Fruit fly (Drosophila melanogaster) whole organism, embryonic: ENCODE measurements around the gene CG32829.

ENCODE experiments used
- BtbVII ChIP-seq: fragments of 200-800 bp; sonication (Bioruptor generic); optimal IDR thresholded peaks from 3 replicates; lab custom pipeline; 2017; ENCODE audit warnings: missing biosample characterization, mild to moderate bottlenecking, missing genetic modification characterization
- CG12155 ChIP-seq: fragments of 200-800 bp; sonication (Bioruptor generic); optimal IDR thresholded peaks from 3 replicates; lab custom pipeline; 2016; ENCODE audit warnings: missing biosample characterization, missing genetic modification characterization
- CG12391 ChIP-seq: fragments of 200-800 bp; sonication (Bioruptor generic); optimal IDR thresholded peaks from 3 replicates; lab custom pipeline; 2018; ENCODE audit warnings: missing biosample characterization, mild to moderate bottlenecking, missing genetic modification characterization, moderate library complexity
- CG12942 ChIP-seq: fragments of 200-800 bp; sonication (Bioruptor generic); optimal IDR thresholded peaks from 3 replicates; lab custom pipeline; 2016; ENCODE audit warnings: missing biosample characterization, missing genetic modification characterization
- CG13287 ChIP-seq: fragments of 200-800 bp; sonication (Bioruptor generic); IDR thresholded peaks from 2 replicates; pipeline ENCODE4 v1.3.6; 2022; ENCODE audit warnings: missing biosample characterization, missing genetic modification characterization; ENCODE audit not compliant: partially characterized antibody
- CG13296 ChIP-seq: fragments of 200-800 bp; sonication (Bioruptor generic); optimal IDR thresholded peaks from 3 replicates; lab custom pipeline; 2018; ENCODE audit warnings: missing biosample characterization, mild to moderate bottlenecking, missing genetic modification characterization
- CG14050 ChIP-seq: fragments of 200-800 bp; sonication (Bioruptor generic); IDR thresholded peaks from 3 replicates; pipeline ENCODE4 v1.3.6; 2022; ENCODE audit warnings: missing biosample characterization, missing genetic modification characterization
- CG15011 ChIP-seq: fragments of 200-800 bp; sonication (Bioruptor generic); optimal IDR thresholded peaks from 3 replicates; lab custom pipeline; 2018; ENCODE audit warnings: missing biosample characterization, mild to moderate bottlenecking, missing genetic modification characterization
- CG17328 ChIP-seq: fragments of 200-800 bp; sonication (Bioruptor generic); IDR thresholded peaks from 2 replicates; pipeline ENCODE4 v1.3.6; 2022; ENCODE audit warnings: missing biosample characterization, missing genetic modification characterization
- CG17359 ChIP-seq: fragments of 200-800 bp; sonication (Bioruptor generic); optimal IDR thresholded peaks from 3 replicates; lab custom pipeline; 2018; ENCODE audit warnings: missing biosample characterization, mild to moderate bottlenecking, missing genetic modification characterization, moderate library complexity
- CG2120 ChIP-seq: fragments of 200-800 bp; sonication (Bioruptor generic); optimal IDR thresholded peaks from 3 replicates; lab custom pipeline; 2016; ENCODE audit warnings: missing biosample characterization, missing genetic modification characterization
- CG2199 ChIP-seq: fragments of 200-800 bp; sonication (Bioruptor generic); IDR thresholded peaks from 3 replicates; pipeline ENCODE4 v1.3.6; 2022; ENCODE audit warnings: missing biosample characterization, missing genetic modification characterization
- CG2875 ChIP-seq: fragments of 200-800 bp; sonication (Bioruptor generic); optimal IDR thresholded peaks from 2 replicates; lab custom pipeline; 2017; ENCODE audit warnings: missing biosample characterization, mild to moderate bottlenecking, missing genetic modification characterization, missing genetic modification reagents
- CG3281 ChIP-seq: fragments of 200-800 bp; sonication (Bioruptor generic); optimal IDR thresholded peaks from 3 replicates; lab custom pipeline; 2017; ENCODE audit warnings: missing biosample characterization, mild to moderate bottlenecking, missing genetic modification characterization
- CG4424 ChIP-seq: fragments of 200-800 bp; sonication (Bioruptor generic); optimal IDR thresholded peaks from 3 replicates; lab custom pipeline; 2016; ENCODE audit warnings: missing biosample characterization, missing genetic modification characterization
- CG4707 ChIP-seq: fragments of 200-800 bp; sonication (Bioruptor generic); optimal IDR thresholded peaks from 2 replicates; lab custom pipeline; 2018; ENCODE audit warnings: missing biosample characterization, mild to moderate bottlenecking, missing genetic modification characterization, moderate library complexity
- CG6254 ChIP-seq: fragments of 200-800 bp; sonication (Bioruptor generic); optimal IDR thresholded peaks from 3 replicates; lab custom pipeline; 2017; ENCODE audit warnings: mild to moderate bottlenecking, missing biosample characterization, missing genetic modification reagents, missing genetic modification characterization
- CG6854 ChIP-seq: fragments of 200-800 bp; sonication (Bioruptor generic); optimal IDR thresholded peaks from 3 replicates; lab custom pipeline; 2017; ENCODE audit warnings: missing biosample characterization, mild to moderate bottlenecking, missing genetic modification characterization
- CG8359 ChIP-seq: fragments of 200-800 bp; sonication (Bioruptor generic); optimal IDR thresholded peaks from 2 replicates; lab custom pipeline; 2017; ENCODE audit warnings: missing biosample characterization, mild to moderate bottlenecking, missing genetic modification characterization, borderline replicate concordance
- Camta ChIP-seq: fragments of 200-800 bp; sonication (Bioruptor generic); optimal IDR thresholded peaks from 2 replicates; lab custom pipeline; 2016; ENCODE audit warnings: missing biosample characterization, missing genetic modification characterization
- Dbx ChIP-seq: fragments of 200-800 bp; sonication (Bioruptor generic); IDR thresholded peaks from 3 replicates; pipeline ENCODE4 v1.3.6; 2022; ENCODE audit warnings: missing biosample characterization, missing genetic modification characterization
- HLH4C ChIP-seq: fragments of 200-800 bp; sonication (Bioruptor generic); IDR thresholded peaks from 3 replicates; pipeline ENCODE4 v1.3.6; 2022; ENCODE audit warnings: missing biosample characterization, missing genetic modification characterization; ENCODE audit not compliant: partially characterized antibody
- Hand ChIP-seq: fragments of 200-800 bp; sonication (Bioruptor generic); optimal IDR thresholded peaks from 2 replicates; lab custom pipeline; 2017; ENCODE audit warnings: mild to moderate bottlenecking, missing biosample characterization, missing genetic modification reagents, missing genetic modification characterization
- Nf-YB ChIP-seq: fragments of 200-800 bp; sonication (Bioruptor generic); optimal IDR thresholded peaks from 3 replicates; lab custom pipeline; 2019; ENCODE audit warnings: missing biosample characterization, mild to moderate bottlenecking, missing genetic modification characterization, moderate library complexity
- Nf-YC ChIP-seq: fragments of 200-800 bp; optimal IDR thresholded peaks from 3 replicates; lab custom pipeline; 2019; ENCODE audit warnings: missing biosample characterization, mild to moderate bottlenecking, missing genetic modification characterization, moderate library complexity
- Poxn ChIP-seq: fragments of 200-800 bp; sonication (Bioruptor generic); IDR thresholded peaks from 2 replicates; pipeline ENCODE4 v1.3.6; 2022; ENCODE audit warnings: missing biosample characterization, missing genetic modification characterization
- ab ChIP-seq: fragments of 200-800 bp; sonication (Bioruptor generic); optimal IDR thresholded peaks from 2 replicates; lab custom pipeline; 2016; ENCODE audit warnings: missing biosample characterization, missing genetic modification characterization
- al ChIP-seq: fragments of 200-800 bp; sonication (Bioruptor generic); IDR thresholded peaks from 2 replicates; pipeline ENCODE4 v1.3.6; 2022; ENCODE audit warnings: missing biosample characterization, missing genetic modification characterization
- bcd ChIP-seq: fragments of 200-800 bp; sonication (Bioruptor generic); optimal IDR thresholded peaks from 2 replicates; lab custom pipeline; 2017; ENCODE audit warnings: missing biosample characterization, mild to moderate bottlenecking, missing genetic modification characterization
- crp ChIP-seq, 2 experiments: fragments of 200-800 bp; sonication (Bioruptor generic); optimal IDR thresholded peaks; 2 replicates in 1 of 2; 3 replicates in 1 of 2; lab custom pipeline; 2017; ENCODE audit warnings: missing biosample characterization in 2 of 2, missing genetic modification characterization in 2 of 2, mild to moderate bottlenecking in 1 of 2, moderate library complexity in 1 of 2
- dysf ChIP-seq: fragments of 200-800 bp; sonication (Bioruptor generic); IDR thresholded peaks from 3 replicates; pipeline ENCODE4 v1.3.6; 2022; ENCODE audit warnings: missing biosample characterization, missing genetic modification characterization
- en ChIP-seq: fragments of 200-800 bp; sonication (Bioruptor generic); optimal IDR thresholded peaks from 2 replicates; lab custom pipeline; 2016; ENCODE audit warnings: missing biosample characterization, missing genetic modification characterization
- fd96Cb ChIP-seq: fragments of 200-800 bp; sonication (Bioruptor generic); optimal IDR thresholded peaks from 2 replicates; lab custom pipeline; 2018; ENCODE audit warnings: missing biosample characterization, mild to moderate bottlenecking, missing genetic modification characterization, moderate library complexity
- gcm2 ChIP-seq: fragments of 200-800 bp; sonication (Bioruptor generic); optimal IDR thresholded peaks from 2 replicates; lab custom pipeline; 2016; ENCODE audit warnings: missing biosample characterization, missing genetic modification characterization
- gsb ChIP-seq: fragments of 200-800 bp; sonication (Bioruptor generic); IDR thresholded peaks from 2 replicates; pipeline ENCODE4 v1.3.6; 2022; ENCODE audit warnings: missing biosample characterization, missing genetic modification characterization
- jumu ChIP-seq: fragments of 200-800 bp; sonication (Bioruptor generic); optimal IDR thresholded peaks from 3 replicates; lab custom pipeline; 2016; ENCODE audit warnings: missing biosample characterization, missing genetic modification characterization
- ken ChIP-seq: fragments of 200-800 bp; sonication (Bioruptor generic); IDR thresholded peaks from 3 replicates; pipeline ENCODE4 v1.3.6; 2022; ENCODE audit warnings: missing biosample characterization, missing genetic modification characterization
- pan ChIP-seq, 4 experiments: fragments of >200 bp in 3 of 4; fragments of 200-800 bp in 1 of 4; sonication (Bioruptor generic) in 1 of 4; optimal IDR thresholded peaks in 3 of 4; IDR thresholded peaks in 1 of 4; 2 replicates each; pipeline versions ENCODE4 v1.3.6 to Lab custom; 2017 to 2022; ENCODE audit warnings: missing biosample characterization in 2 of 4, missing genetic modification characterization in 2 of 4, mixed read lengths in 1 of 4
- pfk ChIP-seq: fragments of 200-800 bp; sonication (Bioruptor generic); optimal IDR thresholded peaks from 2 replicates; lab custom pipeline; 2018; ENCODE audit warnings: missing biosample characterization, mild to moderate bottlenecking, missing genetic modification characterization, moderate library complexity
- pho ChIP-seq: fragments of 200-800 bp; sonication (Bioruptor generic); optimal IDR thresholded peaks from 2 replicates; lab custom pipeline; 2016; ENCODE audit warnings: missing biosample characterization, missing genetic modification characterization
- rib ChIP-seq: fragments of 200-800 bp; sonication (Bioruptor generic); IDR thresholded peaks from 2 replicates; pipeline ENCODE4 v1.3.6; 2022; ENCODE audit warnings: missing biosample characterization, missing genetic modification characterization
- sens ChIP-seq: fragments of 200-800 bp; sonication (Bioruptor generic); peaks from one replicate; lab custom pipeline; 2016; ENCODE audit warnings: missing biosample characterization, missing genetic modification characterization
- slou ChIP-seq: fragments of 200-800 bp; sonication (Bioruptor generic); optimal IDR thresholded peaks from 3 replicates; lab custom pipeline; 2016; ENCODE audit warnings: missing biosample characterization, missing genetic modification characterization
- sob ChIP-seq: fragments of 200-800 bp; sonication (Bioruptor generic); IDR thresholded peaks from 2 replicates; pipeline ENCODE4 v1.3.6; 2022; ENCODE audit warnings: missing biosample characterization, missing genetic modification characterization
- sr ChIP-seq: fragments of 200-800 bp; sonication (Bioruptor generic); IDR thresholded peaks from 3 replicates; pipeline ENCODE4 v1.3.6; 2022; ENCODE audit warnings: missing biosample characterization, missing genetic modification characterization
- sug ChIP-seq: fragments of 200-800 bp; optimal IDR thresholded peaks from 2 replicates; lab custom pipeline; 2019; ENCODE audit warnings: missing biosample characterization, mild to moderate bottlenecking, missing genetic modification characterization, moderate library complexity
- trh ChIP-seq: fragments of 200-800 bp; sonication (Bioruptor generic); optimal IDR thresholded peaks from 2 replicates; lab custom pipeline; 2016; ENCODE audit warnings: missing biosample characterization, missing genetic modification characterization
- zfh1 ChIP-seq: fragments of 200-800 bp; sonication (Bioruptor generic); IDR thresholded peaks from 3 replicates; pipeline ENCODE4 v1.3.6; 2022; ENCODE audit warnings: missing biosample characterization, missing genetic modification characterization

The CG32829 gene

dm6 chr2L:6918517-6919202, 2.4 kb upstream of the CG32829 start, which contains the start of gene nop5 (continued):
- TF ChIP-seq zfh1 (0 out of 3 replicates have a peak, but pooled peaks have one; percentile 8), HLH4C (peak; percentile 28; the same call in 1 of the 3 replicates), BtbVII (GFP tag; lab: Kevin White, UChicago) (peak; percentile 57), trh (GFP tag; lab: Kevin White, UChicago) (no peak), crp (GFP tag; optimal IDR thresholded peaks at IDR 0.05; lab: Kevin White, UChicago) (peak in 1 of 2 experiments; percentile 0), CG12942 (GFP tag; lab: Kevin White, UChicago) (peak; percentile 3), al (GFP tag; lab: Robert Waterston, UW) (0 out of 2 replicates have a peak, but pooled peaks have one; percentile 8), pfk (GFP tag; lab: Kevin White, UChicago) (peak; percentile 15), pho (GFP tag; lab: Kevin White, UChicago) (no peak), slou (GFP tag; lab: Kevin White, UChicago) (no peak), sob (peak; percentile 21; the same call in 1 of the 2 replicates), dysf (GFP tag; lab: Robert Waterston, UW) (peak; percentile 64; the same call in 2 of the 3 replicates), CG8359 (GFP tag; lab: Kevin White, UChicago) (peak; percentile 20), Nf-YC (tag; lab: Kevin White, UChicago) (peak; percentile 82), CG2875 (GFP tag; lab: Kevin White, UChicago) (peak; percentile 39), CG3281 (peak; percentile 84), CG17328 (GFP tag; lab: Robert Waterston, UW) (0 out of 2 replicates have a peak, but pooled peaks have one; percentile 4), Dbx (GFP tag; lab: Robert Waterston, UW) (no peak), CG6854 (GFP tag; lab: Kevin White, UChicago) (peak; percentile 70), fd96Cb (peak; percentile 52), jumu (no peak), CG13296 (GFP tag; lab: Kevin White, UChicago) (peak; percentile 81), Nf-YB (peak; percentile 63), CG2199 (GFP tag; lab: Robert Waterston, UW) (no peak), sr (GFP tag; lab: Robert Waterston, UW) (no peak), rib (no peak), Poxn (GFP tag; lab: Robert Waterston, UW) (no peak), CG14050 (GFP tag; lab: Robert Waterston, UW) (peak; percentile 26; the same call in 1 of the 3 replicates), gcm2 (no peak), CG15011 (GFP tag; lab: Kevin White, UChicago) (no peak), en (no peak), gsb (GFP tag; lab: Robert Waterston, UW) (no peak), CG12155 (peak; percentile 27), pan (optimal IDR thresholded peaks at IDR 0.05; lab: Kevin White, UChicago) (peak in 1 of 2 experiments; percentile 81), pan (GFP tag; optimal IDR thresholded peaks at IDR 0.05 in 1 of 2, IDR thresholded peaks at IDR 0.05 in 1 of 2) (peak; percentile 21 to 73), CG17359 (tag; lab: Kevin White, UChicago) (peak; percentile 46), bcd (peak; percentile 26), Camta (GFP tag; lab: Kevin White, UChicago) (no peak), CG4424 (peak; percentile 44), ken (no peak), Hand (GFP tag; lab: Kevin White, UChicago) (peak; percentile 56), sug (tag; lab: Kevin White, UChicago) (peak; percentile 77), ab (GFP tag; lab: Kevin White, UChicago) (no peak), CG13287 (peak; percentile 30; the same call in 1 of the 2 replicates), CG2120 (GFP tag; lab: Kevin White, UChicago) (peak; percentile 35), CG4707 (no peak), CG12391 (peak; percentile 80), sens (GFP tag; lab: Kevin White, UChicago) (peak; percentile 5), CG6254 (GFP tag; lab: Kevin White, UChicago) (peak; percentile 55)
